Fruit fly (Drosophila melanogaster) Kc167 (cell line): ENCODE data around the gene Sp7.

ENCODE experiments used
- Sin3A ChIP-seq: fragments of >200 bp; optimal IDR thresholded peaks from 2 replicates; lab custom pipeline; 2018; ENCODE audit warnings: missing external identifiers
- insv ChIP-seq: fragments of >200 bp; optimal IDR thresholded peaks from 3 replicates; lab custom pipeline; 2018; ENCODE audit warnings: missing external identifiers
- psq ChIP-seq: fragments of >200 bp; optimal IDR thresholded peaks from 2 replicates; lab custom pipeline; 2017; ENCODE audit warnings: missing external identifiers
- ttk ChIP-seq: sonication (Bioruptor generic); optimal IDR thresholded peaks from 2 replicates; lab custom pipeline; 2017; ENCODE audit warnings: missing external identifiers

DNA sequence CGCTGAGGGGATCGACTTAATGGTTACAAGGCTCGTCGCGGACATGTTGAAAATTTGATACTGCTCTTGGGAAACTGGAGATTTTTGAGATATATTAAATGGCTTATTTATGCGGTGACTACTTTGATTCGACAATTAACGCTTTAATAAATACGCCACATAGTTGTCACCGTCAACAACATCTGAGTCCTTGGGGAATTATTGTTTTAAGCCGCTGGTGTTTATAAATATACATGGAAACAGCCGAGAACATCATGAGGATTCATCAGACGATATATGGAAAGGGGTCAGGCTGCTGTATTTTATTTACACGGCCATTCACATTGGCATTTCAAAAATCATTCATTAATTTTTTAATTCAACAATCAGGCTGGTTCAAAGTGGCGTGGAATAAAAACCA is 12.1 kb downstream of the Sp7 start, which contains the start of gene CG11286:
- TF ChIP-seq psq (lab: Kevin White, UChicago) (no peak), insv (lab: Kevin White, UChicago) (no peak), ttk (lab: Kevin White, UChicago) (no peak), Sin3A (lab: Kevin White, UChicago) (no peak)
